Worm (Caenorhabditis elegans): ENCODE measurements around the gene clc-5.

DNA sequence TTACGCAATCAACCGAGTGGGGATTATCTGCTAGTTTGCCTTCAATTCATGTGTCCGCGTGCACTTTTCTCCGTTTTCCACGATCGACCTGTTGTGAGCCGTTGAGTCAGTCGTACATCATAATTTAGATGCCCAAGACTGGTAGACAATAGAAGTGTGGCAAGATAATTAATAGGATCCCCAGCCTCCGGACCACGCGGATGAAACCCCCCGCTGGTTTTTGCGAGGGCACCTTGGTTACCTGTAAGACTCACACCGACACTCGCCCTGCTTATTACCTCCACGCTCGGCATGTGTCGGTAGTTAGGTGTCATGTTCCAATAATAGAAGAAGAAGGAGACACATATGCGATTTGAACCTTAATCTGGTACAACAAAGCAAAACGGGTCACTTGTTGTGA is 22.6 kb downstream of the clc-5 start:
- TF ChIP-seq him-1 (tag; optimal IDR thresholded peaks at IDR 0.05) (no peak), W03F9.2 (tag; optimal IDR thresholded peaks at IDR 0.05) (no peak), dao-5 (tag; optimal IDR thresholded peaks at IDR 0.05) (no peak)
